Fruit fly (Drosophila melanogaster) whole organism, embryonic: ENCODE results near the gene CG12020.
A peak's percentile ranks its signal among the peaks of the same experiment; 100 is the strongest.

Experiments
- Ada2b ChIP-seq: fragments of 200-800 bp; sonication (Bioruptor generic); IDR thresholded peaks from 2 replicates; pipeline ENCODE4 v1.3.6; 2022; ENCODE audit warnings: missing biosample characterization, missing genetic modification characterization
- Adf1 ChIP-seq: fragments of 200-800 bp; sonication (Bioruptor generic); IDR thresholded peaks from 2 replicates; pipeline ENCODE4 v1.3.6; 2022; ENCODE audit warnings: missing biosample characterization, missing genetic modification characterization
- Awh ChIP-seq: fragments of 200-800 bp; sonication (Bioruptor generic); IDR thresholded peaks from 2 replicates; pipeline ENCODE4, ENCODE4 v1.3.6; 2022; ENCODE audit warnings: missing biosample characterization, missing genetic modification characterization
- B-H1 ChIP-seq: fragments of 200-800 bp; sonication (Bioruptor generic); IDR thresholded peaks from 3 replicates; pipeline ENCODE4 v1.3.6; 2022; ENCODE audit warnings: missing biosample characterization, missing genetic modification characterization
- CG10209 ChIP-seq: fragments of 200-800 bp; sonication (Bioruptor generic); optimal IDR thresholded peaks from 3 replicates; lab custom pipeline; 2017; ENCODE audit warnings: missing biosample characterization, mild to moderate bottlenecking, missing genetic modification characterization, missing genetic modification reagents
- CG10654 ChIP-seq: fragments of 200-800 bp; sonication (Bioruptor generic); optimal IDR thresholded peaks from 2 replicates; lab custom pipeline; 2016; ENCODE audit warnings: missing biosample characterization, missing genetic modification characterization
- CG12219 ChIP-seq: fragments of 200-800 bp; sonication (Bioruptor generic); optimal IDR thresholded peaks from 3 replicates; lab custom pipeline; 2018; ENCODE audit warnings: missing biosample characterization, mild to moderate bottlenecking, missing genetic modification characterization
- CG12942 ChIP-seq: fragments of 200-800 bp; sonication (Bioruptor generic); optimal IDR thresholded peaks from 3 replicates; lab custom pipeline; 2016; ENCODE audit warnings: missing biosample characterization, missing genetic modification characterization
- CG13287 ChIP-seq: fragments of 200-800 bp; sonication (Bioruptor generic); IDR thresholded peaks from 2 replicates; pipeline ENCODE4 v1.3.6; 2022; ENCODE audit warnings: missing biosample characterization, missing genetic modification characterization; ENCODE audit not compliant: partially characterized antibody
- CG13296 ChIP-seq: fragments of 200-800 bp; sonication (Bioruptor generic); optimal IDR thresholded peaks from 3 replicates; lab custom pipeline; 2018; ENCODE audit warnings: missing biosample characterization, mild to moderate bottlenecking, missing genetic modification characterization
- CG14014 ChIP-seq: fragments of 200-800 bp; sonication (Bioruptor generic); IDR thresholded peaks from 2 replicates; pipeline ENCODE4 v1.3.6; 2022; ENCODE audit warnings: missing biosample characterization, missing genetic modification characterization
- CG14965 ChIP-seq: fragments of 200-800 bp; sonication (Bioruptor generic); optimal IDR thresholded peaks from 2 replicates; lab custom pipeline; 2016; ENCODE audit warnings: missing biosample characterization, missing genetic modification characterization, borderline replicate concordance
- CG15479 ChIP-seq: fragments of 200-800 bp; sonication (Bioruptor generic); optimal IDR thresholded peaks from 3 replicates; lab custom pipeline; 2019; ENCODE audit warnings: missing biosample characterization, mild to moderate bottlenecking, missing genetic modification characterization, moderate library complexity
- CG16813 ChIP-seq: fragments of 200-800 bp; sonication (Bioruptor generic); IDR thresholded peaks from 3 replicates; pipeline ENCODE4 v1.3.6; 2022; ENCODE audit warnings: missing biosample characterization, missing genetic modification characterization; ENCODE audit not compliant: partially characterized antibody
- CG17186 ChIP-seq: fragments of 200-800 bp; sonication (Bioruptor generic); optimal IDR thresholded peaks from 3 replicates; lab custom pipeline; 2017; ENCODE audit warnings: missing biosample characterization, missing genetic modification reagents, missing genetic modification characterization
- CG17912 ChIP-seq: fragments of 200-800 bp; sonication (Bioruptor generic); optimal IDR thresholded peaks from 2 replicates; lab custom pipeline; 2018; ENCODE audit warnings: missing biosample characterization, mild to moderate bottlenecking, missing genetic modification characterization
- CG18262 ChIP-seq: fragments of 200-800 bp; optimal IDR thresholded peaks from 3 replicates; lab custom pipeline; 2019; ENCODE audit warnings: missing biosample characterization, mild to moderate bottlenecking, missing genetic modification characterization, moderate library complexity
- CG1832 ChIP-seq: fragments of 200-800 bp; sonication (Bioruptor generic); optimal IDR thresholded peaks from 2 replicates; lab custom pipeline; 2017; ENCODE audit warnings: missing biosample characterization, mild to moderate bottlenecking, missing genetic modification characterization, inconsistent platforms
- CG2875 ChIP-seq: fragments of 200-800 bp; sonication (Bioruptor generic); optimal IDR thresholded peaks from 2 replicates; lab custom pipeline; 2017; ENCODE audit warnings: missing biosample characterization, mild to moderate bottlenecking, missing genetic modification characterization, missing genetic modification reagents
- CG2889 ChIP-seq: fragments of 200-800 bp; sonication (Bioruptor generic); IDR thresholded peaks from 3 replicates; pipeline ENCODE4 v1.3.6; 2022; ENCODE audit warnings: missing biosample characterization, missing genetic modification characterization
- CG3281 ChIP-seq: fragments of 200-800 bp; sonication (Bioruptor generic); optimal IDR thresholded peaks from 3 replicates; lab custom pipeline; 2017; ENCODE audit warnings: missing biosample characterization, mild to moderate bottlenecking, missing genetic modification characterization
- CG9609 ChIP-seq: fragments of 200-800 bp; sonication (Bioruptor generic); optimal IDR thresholded peaks from 3 replicates; lab custom pipeline; 2016; ENCODE audit warnings: missing biosample characterization, missing genetic modification characterization
- CG9797 ChIP-seq: fragments of 200-800 bp; sonication (Bioruptor generic); optimal IDR thresholded peaks from 3 replicates; lab custom pipeline; 2018; ENCODE audit warnings: missing biosample characterization, mild to moderate bottlenecking, missing genetic modification characterization
- CG9932 ChIP-seq: fragments of 200-800 bp; sonication (Bioruptor generic); IDR thresholded peaks from 2 replicates; pipeline ENCODE4 v1.3.6; 2022; ENCODE audit warnings: missing biosample characterization, missing genetic modification characterization
- CTCF ChIP-seq: fragments of 200-800 bp; sonication (Bioruptor generic); optimal IDR thresholded peaks from 2 replicates; lab custom pipeline; 2017; ENCODE audit warnings: missing biosample characterization, mild to moderate bottlenecking, missing genetic modification characterization, moderate library complexity
- D19A ChIP-seq: fragments of 200-800 bp; optimal IDR thresholded peaks from 3 replicates; lab custom pipeline; 2019; ENCODE audit warnings: missing biosample characterization, mild to moderate bottlenecking, missing genetic modification characterization, moderate library complexity
- Deaf1 ChIP-seq: fragments of 200-800 bp; optimal IDR thresholded peaks from 3 replicates; lab custom pipeline; 2019; ENCODE audit warnings: missing biosample characterization, mild to moderate bottlenecking, missing genetic modification characterization, moderate library complexity
- Drgx ChIP-seq: fragments of 200-800 bp; sonication (Bioruptor generic); IDR thresholded peaks from 2 replicates; pipeline ENCODE4 v1.3.6; 2022; ENCODE audit warnings: missing biosample characterization, missing genetic modification characterization
- Pdp1 ChIP-seq, 2 experiments: fragments of 200-800 bp; sonication (Bioruptor generic); optimal IDR thresholded peaks; 3 replicates each; lab custom pipeline; 2016; ENCODE audit warnings: missing biosample characterization in 2 of 2, missing genetic modification characterization in 2 of 2, mild to moderate bottlenecking in 1 of 2, moderate library complexity in 1 of 2
- Poxn ChIP-seq: fragments of 200-800 bp; sonication (Bioruptor generic); IDR thresholded peaks from 2 replicates; pipeline ENCODE4 v1.3.6; 2022; ENCODE audit warnings: missing biosample characterization, missing genetic modification characterization
- Rx ChIP-seq: fragments of 200-800 bp; sonication (Bioruptor generic); IDR thresholded peaks from 2 replicates; pipeline ENCODE4 v1.3.6; 2022; ENCODE audit warnings: missing biosample characterization, missing genetic modification characterization
- bigmax ChIP-seq: fragments of 200-800 bp; sonication (Bioruptor generic); optimal IDR thresholded peaks from 2 replicates; lab custom pipeline; 2018; ENCODE audit warnings: missing biosample characterization, mild to moderate bottlenecking, missing genetic modification characterization
- bowl ChIP-seq: fragments of 200-800 bp; sonication (Bioruptor generic); IDR thresholded peaks from 2 replicates; pipeline ENCODE4 v1.3.6; 2022; ENCODE audit warnings: missing biosample characterization, missing genetic modification characterization
- cas ChIP-seq: fragments of 200-800 bp; sonication (Bioruptor generic); IDR thresholded peaks from 2 replicates; pipeline ENCODE4 v1.3.6; 2022; ENCODE audit warnings: missing biosample characterization, missing genetic modification characterization
- ci ChIP-seq: fragments of 200-800 bp; sonication (Bioruptor generic); IDR thresholded peaks from 3 replicates; pipeline ENCODE4 v1.3.6; 2022; ENCODE audit warnings: missing biosample characterization, missing genetic modification characterization
- en ChIP-seq: fragments of 200-800 bp; sonication (Bioruptor generic); optimal IDR thresholded peaks from 2 replicates; lab custom pipeline; 2016; ENCODE audit warnings: missing biosample characterization, missing genetic modification characterization
- exex ChIP-seq: fragments of 200-800 bp; sonication (Bioruptor generic); optimal IDR thresholded peaks from 4 replicates; lab custom pipeline; 2018; ENCODE audit warnings: missing biosample characterization, mild to moderate bottlenecking, missing genetic modification characterization, moderate library complexity
- ham ChIP-seq: fragments of 200-800 bp; sonication (Bioruptor generic); IDR thresholded peaks from 2 replicates; pipeline ENCODE4 v1.3.6; 2022; ENCODE audit warnings: missing biosample characterization, missing genetic modification characterization
- her ChIP-seq: fragments of 200-800 bp; sonication (Bioruptor generic); optimal IDR thresholded peaks from 2 replicates; lab custom pipeline; 2016; ENCODE audit warnings: missing biosample characterization, missing genetic modification characterization
- jigr1 ChIP-seq: fragments of 200-800 bp; sonication (Bioruptor generic); IDR thresholded peaks from 3 replicates; pipeline ENCODE4 v1.3.6; 2022; ENCODE audit warnings: missing biosample characterization, missing genetic modification characterization
- klu ChIP-seq: fragments of 200-800 bp; sonication (Bioruptor generic); IDR thresholded peaks from 2 replicates; pipeline ENCODE4 v1.3.6; 2022; ENCODE audit warnings: missing biosample characterization, missing genetic modification characterization
- nau ChIP-seq: fragments of 200-800 bp; sonication (Bioruptor generic); optimal IDR thresholded peaks from 3 replicates; lab custom pipeline; 2017; ENCODE audit warnings: missing biosample characterization, mild to moderate bottlenecking, missing genetic modification characterization, missing genetic modification reagents
- pb ChIP-seq: fragments of 200-800 bp; sonication (Bioruptor generic); optimal IDR thresholded peaks from 3 replicates; lab custom pipeline; 2016; ENCODE audit warnings: missing biosample characterization, missing genetic modification characterization
- pnt ChIP-seq: fragments of 200-800 bp; sonication (Bioruptor generic); optimal IDR thresholded peaks from 3 replicates; lab custom pipeline; 2016; ENCODE audit warnings: missing biosample characterization, missing genetic modification characterization
- salm ChIP-seq: fragments of 200-800 bp; sonication (Bioruptor generic); optimal IDR thresholded peaks from 2 replicates; lab custom pipeline; 2018; ENCODE audit warnings: missing biosample characterization, mild to moderate bottlenecking, missing genetic modification characterization
- sc ChIP-seq, 3 experiments: fragments of >200 bp in 2 of 3; fragments of 200-800 bp in 1 of 3; sonication (Bioruptor generic) in 1 of 3; optimal IDR thresholded peaks; 2 replicates in 2 of 3; 3 replicates in 1 of 3; lab custom pipeline; 2017; ENCODE audit warnings: mild to moderate bottlenecking in 1 of 3, missing biosample characterization in 1 of 3, missing genetic modification characterization in 1 of 3, missing genetic modification reagents in 1 of 3
- sima ChIP-seq: fragments of 200-800 bp; sonication (Bioruptor generic); optimal IDR thresholded peaks from 2 replicates; lab custom pipeline; 2016; ENCODE audit warnings: missing biosample characterization, missing genetic modification characterization
- slou ChIP-seq: fragments of 200-800 bp; sonication (Bioruptor generic); optimal IDR thresholded peaks from 3 replicates; lab custom pipeline; 2016; ENCODE audit warnings: missing biosample characterization, missing genetic modification characterization
- slp2 ChIP-seq: fragments of 200-800 bp; sonication (Bioruptor generic); optimal IDR thresholded peaks from 2 replicates; lab custom pipeline; 2016; ENCODE audit warnings: missing biosample characterization, missing genetic modification characterization
- trh ChIP-seq: fragments of 200-800 bp; sonication (Bioruptor generic); optimal IDR thresholded peaks from 2 replicates; lab custom pipeline; 2016; ENCODE audit warnings: missing biosample characterization, missing genetic modification characterization
- vvl ChIP-seq: fragments of 200-800 bp; sonication (Bioruptor generic); IDR thresholded peaks from 2 replicates; pipeline ENCODE4 v1.3.6; 2022; ENCODE audit warnings: missing biosample characterization, missing genetic modification characterization
- zen ChIP-seq: fragments of 200-800 bp; sonication (Bioruptor generic); optimal IDR thresholded peaks from 3 replicates; lab custom pipeline; 2018; ENCODE audit warnings: missing biosample characterization, mild to moderate bottlenecking, missing genetic modification characterization, moderate library complexity

CG12020 gene

DNA sequence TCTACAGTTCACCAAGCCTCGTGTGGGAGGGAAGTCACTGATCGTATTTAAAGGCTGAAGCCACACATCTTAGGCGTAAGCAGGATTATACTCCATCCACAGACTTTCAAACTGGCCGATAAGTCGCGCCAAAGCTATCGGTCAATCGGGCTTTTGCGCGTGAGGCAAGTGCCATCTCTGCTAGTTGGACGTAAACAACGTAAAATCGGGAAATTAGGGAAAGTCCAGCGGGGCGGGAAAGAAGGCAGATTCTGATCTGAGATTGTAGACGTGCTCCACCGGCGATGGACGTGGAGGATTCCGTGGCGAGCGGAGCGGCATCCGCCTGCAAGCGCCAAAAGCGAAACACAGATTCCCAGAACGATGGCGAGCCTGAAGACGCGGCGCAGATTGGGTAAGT is 41.0 kb upstream of the CG12020 start, which contains the start of gene CG8001 (continued):
- no peak for TF ChIP-seq jigr1
- TF ChIP-seq sima (GFP tag; lab: Kevin White, UChicago), result no peak
- no peak for TF ChIP-seq bowl (GFP tag; lab: Robert Waterston, UW)
- TF ChIP-seq slou, result no peak
- no peak for TF ChIP-seq Pdp1 (GFP tag; optimal IDR thresholded peaks at IDR 0.05; lab: Kevin White, UChicago)
- TF ChIP-seq B-H1, result no peak
- no peak for TF ChIP-seq en (GFP tag; lab: Kevin White, UChicago)
- no peak for TF ChIP-seq CG2889 (GFP tag; lab: Robert Waterston, UW)
- no peak for TF ChIP-seq klu (GFP tag; lab: Robert Waterston, UW)
- TF ChIP-seq CG9797, result no peak
- no peak for TF ChIP-seq CG15479 (GFP tag; lab: Kevin White, UChicago)
- TF ChIP-seq CG12942 (GFP tag; lab: Kevin White, UChicago), result no peak
- no peak for TF ChIP-seq vvl (GFP tag; lab: Robert Waterston, UW)
- no peak for TF ChIP-seq CG12219
- no peak for TF ChIP-seq CTCF (GFP tag; lab: Kevin White, UChicago)
- peak; percentile 72 for TF ChIP-seq CG13287 (GFP tag; lab: Robert Waterston, UW)
- no peak for TF ChIP-seq D19A (tag; lab: Kevin White, UChicago)
- TF ChIP-seq CG16813, result 0 out of 3 replicates have a peak, but pooled peaks have one; percentile 33
- TF ChIP-seq exex (tag; lab: Kevin White, UChicago), result no peak
- no peak for TF ChIP-seq CG3281 (GFP tag; lab: Kevin White, UChicago)
- TF ChIP-seq Awh (GFP tag; lab: Robert Waterston, UW), result no peak
- TF ChIP-seq CG9932 (GFP tag; lab: Robert Waterston, UW), result no peak
- no peak for TF ChIP-seq Rx (GFP tag; lab: Robert Waterston, UW)
- TF ChIP-seq CG10209 (GFP tag; lab: Kevin White, UChicago), result no peak
- TF ChIP-seq sc (optimal IDR thresholded peaks at IDR 0.05; lab: Kevin White, UChicago), result no peak
- no peak for TF ChIP-seq sc (GFP tag; optimal IDR thresholded peaks at IDR 0.05; lab: Kevin White, UChicago)
- TF ChIP-seq pb (GFP tag; lab: Kevin White, UChicago), result no peak
- no peak for TF ChIP-seq Ada2b (GFP tag; lab: Robert Waterston, UW)
- no peak for TF ChIP-seq CG14014 (GFP tag; lab: Robert Waterston, UW)
- no peak for TF ChIP-seq cas (GFP tag; lab: Robert Waterston, UW)
- TF ChIP-seq zen (tag; lab: Kevin White, UChicago), result no peak
- TF ChIP-seq ham, result no peak
- TF ChIP-seq nau (GFP tag; lab: Kevin White, UChicago), result no peak
- no peak for TF ChIP-seq CG2875 (GFP tag; lab: Kevin White, UChicago)
- TF ChIP-seq CG1832 (GFP tag; lab: Kevin White, UChicago), result no peak
- no peak for TF ChIP-seq bigmax
- no peak for TF ChIP-seq CG13296 (GFP tag; lab: Kevin White, UChicago)
- TF ChIP-seq CG17912 (GFP tag; lab: Kevin White, UChicago), result no peak
- no peak for TF ChIP-seq CG10654 (GFP tag; lab: Kevin White, UChicago)
- TF ChIP-seq Adf1 (GFP tag; lab: Robert Waterston, UW), result no peak
- TF ChIP-seq pnt, result no peak
- TF ChIP-seq salm, result no peak
- no peak for TF ChIP-seq slp2 (GFP tag; lab: Kevin White, UChicago)
- no peak for TF ChIP-seq trh
- no peak for TF ChIP-seq CG14965 (GFP tag; lab: Kevin White, UChicago)
- peak; percentile 57 for TF ChIP-seq CG17186 (GFP tag; lab: Kevin White, UChicago)
- TF ChIP-seq ci (GFP tag; lab: Robert Waterston, UW), result no peak
- TF ChIP-seq Deaf1 (tag; lab: Kevin White, UChicago), result no peak
- no peak for TF ChIP-seq her (GFP tag; lab: Kevin White, UChicago)
- TF ChIP-seq CG9609 (GFP tag; lab: Kevin White, UChicago), result no peak
- TF ChIP-seq Poxn (GFP tag; lab: Robert Waterston, UW), result no peak
- no peak for TF ChIP-seq Drgx (GFP tag; lab: Robert Waterston, UW)
- no peak for TF ChIP-seq CG18262 (tag; lab: Kevin White, UChicago)
